Worm (Caenorhabditis elegans) whole organism, midembryonic: ENCODE measurements around the gene F22E5.2.
"Not testable (repeated sequence)": the region's sequence is repeated elsewhere in the genome, so short reads cannot be mapped to it uniquely, and the experiment has no call there.

Source experiments
- T22C8.4 ChIP-seq: fragments of 200-800 bp; sonication (Bioruptor generic); IDR thresholded peaks from 2 replicates; pipeline ENCODE4 v1.3.6; 2022; ENCODE audit warnings: missing genetic modification characterization, missing compliant biosample characterization
- cog-1 ChIP-seq: sonication (generic microtip); optimal IDR thresholded peaks from 2 replicates; lab custom pipeline; 2016; ENCODE audit warnings: missing genetic modification characterization, missing compliant biosample characterization
- flt-1 ChIP-seq: fragments of 200-800 bp; sonication (Bioruptor generic); IDR thresholded peaks from 2 replicates; pipeline ENCODE4 v1.3.6; 2022; ENCODE audit warnings: missing genetic modification characterization, missing compliant biosample characterization
- klf-2 ChIP-seq: fragments of 200-800 bp; sonication (Bioruptor generic); conservative IDR thresholded peaks from 2 replicates; pipeline ENCODE4 v1.3.6; 2022; ENCODE audit warnings: missing genetic modification reagents, missing genetic modification characterization, missing compliant biosample characterization
- med-1 ChIP-seq: sonication (generic microtip); optimal IDR thresholded peaks from 2 replicates; lab custom pipeline; 2017; ENCODE audit warnings: missing genetic modification characterization, mild to moderate bottlenecking, missing compliant biosample characterization, antibody characterized with exemption, missing genetic modification reagents; ENCODE audit not compliant: insufficient read depth
- ref-1 ChIP-seq: fragments of 200-800 bp; sonication (Bioruptor generic); conservative IDR thresholded peaks from 2 replicates; pipeline ENCODE4 v1.3.6; 2022; ENCODE audit warnings: missing genetic modification reagents, missing genetic modification characterization, missing compliant biosample characterization
- tab-1 ChIP-seq: fragments of 200-800 bp; sonication (Bioruptor generic); IDR thresholded peaks from 2 replicates; pipeline ENCODE4 v1.3.6; 2022; ENCODE audit warnings: missing genetic modification characterization, missing compliant biosample characterization
- ztf-23 ChIP-seq: fragments of 200-800 bp; sonication (Bioruptor generic); IDR thresholded peaks from 2 replicates; pipeline ENCODE4 v1.3.6; 2022; ENCODE audit warnings: missing genetic modification reagents, missing genetic modification characterization, missing compliant biosample characterization
- ztf-29 ChIP-seq: fragments of 200-800 bp; sonication (Bioruptor generic); IDR thresholded peaks from 2 replicates; pipeline ENCODE4 v1.3.6; 2022; ENCODE audit warnings: missing genetic modification reagents, missing genetic modification characterization, missing compliant biosample characterization

F22E5.2 gene

DNA sequence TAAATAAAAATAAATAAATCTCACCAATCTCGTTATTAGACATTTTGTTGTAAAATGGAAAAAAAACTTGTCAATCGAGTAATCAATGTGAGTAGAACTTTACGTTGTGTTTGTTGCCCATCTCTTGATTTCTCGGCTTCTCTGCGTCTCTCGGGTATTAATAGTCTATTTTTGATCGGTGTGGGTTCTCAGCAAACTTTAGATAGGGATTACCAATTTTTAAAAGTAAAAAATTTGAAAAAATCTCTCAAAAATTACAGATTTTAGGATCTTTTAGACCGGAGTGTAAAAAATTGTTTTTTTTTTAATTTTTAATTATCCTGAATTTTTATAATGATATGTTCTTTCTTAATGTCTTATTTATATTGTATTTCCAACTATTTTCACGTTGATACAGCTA, 27.8 kb upstream of the F22E5.2 start, which contains the start of gene F22E5.21:
F22E5.21 (minus strand) TSS at position 101 of the 400 bp plus-strand sequence.
- TF ChIP-seq ref-1 (GFP tag; lab: Robert Waterston, UW): no peak
- TF ChIP-seq cog-1 (tag; lab: Kevin White, UChicago): no peak
- no peak for TF ChIP-seq ztf-23 (GFP tag; lab: Robert Waterston, UW)
- TF ChIP-seq ztf-29 (GFP tag; lab: Robert Waterston, UW): no peak
- TF ChIP-seq klf-2: no peak
- TF ChIP-seq tab-1: no peak
- TF ChIP-seq T22C8.4 (GFP tag; lab: Robert Waterston, UW): no peak
- TF ChIP-seq flt-1 (GFP tag; lab: Robert Waterston, UW): no peak
- TF ChIP-seq med-1: no peak

DNA sequence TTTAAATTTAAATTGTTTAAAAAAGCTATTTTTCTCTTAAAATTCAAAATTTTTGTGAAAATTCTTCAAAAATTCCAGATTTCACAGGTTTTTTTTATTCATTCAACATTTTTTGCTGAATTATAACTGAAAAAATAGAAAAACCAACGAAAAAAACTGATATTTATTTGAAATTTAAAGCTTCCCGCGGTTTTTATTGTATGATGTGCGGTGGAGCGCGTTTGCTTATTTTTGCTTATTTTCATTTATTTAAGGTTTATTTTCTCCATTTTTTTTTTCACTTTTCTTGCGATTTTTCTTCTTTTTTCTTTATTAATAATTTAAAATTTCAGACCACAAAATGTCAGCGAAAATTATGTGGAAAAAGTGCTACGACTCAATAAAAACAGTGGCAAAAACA, 27.1 kb upstream of the F22E5.2 start, which contains the start of gene F22E5.9:
F22E5.9 (plus strand) TSS at position 327 of the 400 bp plus-strand sequence.
- TF ChIP-seq cog-1 (tag; lab: Kevin White, UChicago): no peak
- no peak for TF ChIP-seq ztf-23 (GFP tag; lab: Robert Waterston, UW)
- no peak for TF ChIP-seq klf-2
- TF ChIP-seq ref-1 (GFP tag; lab: Robert Waterston, UW): no peak
- no peak for TF ChIP-seq flt-1 (GFP tag; lab: Robert Waterston, UW)
- no peak for TF ChIP-seq T22C8.4 (GFP tag; lab: Robert Waterston, UW)
- no peak for TF ChIP-seq ztf-29 (GFP tag; lab: Robert Waterston, UW)
- no peak for TF ChIP-seq med-1

DNA sequence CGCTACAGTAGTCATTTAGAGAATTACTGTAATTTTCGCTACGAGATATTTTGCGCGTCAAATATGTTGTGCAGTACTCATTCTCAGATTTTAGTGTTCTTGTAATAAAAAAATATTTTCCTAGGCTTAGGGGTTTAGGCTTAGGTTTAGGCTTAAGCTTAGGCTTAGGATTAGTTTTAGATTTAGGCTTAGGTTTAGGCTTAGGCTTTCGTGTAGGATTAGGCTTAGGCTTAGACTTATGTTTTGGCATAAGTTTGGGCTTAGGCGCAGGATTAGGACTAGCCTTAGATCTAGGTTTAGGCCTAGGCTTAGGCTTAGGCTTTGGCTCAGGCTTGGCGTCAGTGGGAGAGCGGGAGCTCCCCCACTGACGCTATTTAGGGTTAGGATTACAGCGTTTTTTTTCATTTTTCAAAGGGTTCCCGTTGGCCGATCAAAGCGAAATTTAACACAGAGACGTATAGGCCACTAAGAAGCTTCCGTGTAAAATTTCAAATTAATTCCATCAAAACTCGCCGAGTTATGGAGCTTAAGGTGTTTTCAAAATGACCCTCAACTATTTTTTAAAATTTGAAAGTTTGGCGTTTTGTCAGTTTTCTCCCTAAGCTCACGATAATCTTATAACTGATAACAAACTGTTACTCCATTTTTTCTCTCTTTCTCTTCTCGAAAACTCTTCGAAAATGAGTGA, 25.6 kb upstream of the F22E5.2 start, which contains the start of gene F22E5.8:
F22E5.8 (plus strand) TSS at position 638 of the 688 bp plus-strand sequence.
- TF ChIP-seq ztf-29 (GFP tag; lab: Robert Waterston, UW); flt-1 (GFP tag; lab: Robert Waterston, UW); med-1: not testable (repeated sequence)

DNA sequence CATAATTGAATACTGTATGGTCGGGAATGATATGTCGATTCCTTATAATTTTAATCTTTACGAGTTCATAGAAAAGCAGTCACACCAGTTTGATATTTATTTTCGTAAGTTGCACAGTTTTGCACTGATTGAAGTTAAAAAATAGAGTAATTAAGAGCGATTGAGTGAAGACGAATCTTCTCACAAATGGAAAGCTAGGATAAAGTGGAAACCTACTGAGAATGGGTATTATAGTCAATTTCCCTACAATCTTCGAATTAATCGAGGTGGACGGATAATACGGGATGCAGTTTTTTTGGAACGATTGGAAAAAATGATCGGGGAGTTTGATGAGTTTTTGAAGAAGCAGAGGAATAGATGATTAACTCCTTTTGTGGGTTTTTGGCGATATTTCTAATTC, 24.2 kb upstream of the F22E5.2 start, which contains the start of gene F22E5.23:
F22E5.23 (plus strand) TSS at position 301 of the 400 bp plus-strand sequence.
- TF ChIP-seq T22C8.4 (GFP tag; lab: Robert Waterston, UW) (no peak), klf-2 (no peak), ref-1 (GFP tag; lab: Robert Waterston, UW) (no peak), ztf-23 (GFP tag; lab: Robert Waterston, UW) (no peak), tab-1 (no peak), flt-1 (GFP tag; lab: Robert Waterston, UW) (no peak), cog-1 (tag; lab: Kevin White, UChicago) (no peak), ztf-29 (GFP tag; lab: Robert Waterston, UW) (no peak), med-1 (no peak)

DNA sequence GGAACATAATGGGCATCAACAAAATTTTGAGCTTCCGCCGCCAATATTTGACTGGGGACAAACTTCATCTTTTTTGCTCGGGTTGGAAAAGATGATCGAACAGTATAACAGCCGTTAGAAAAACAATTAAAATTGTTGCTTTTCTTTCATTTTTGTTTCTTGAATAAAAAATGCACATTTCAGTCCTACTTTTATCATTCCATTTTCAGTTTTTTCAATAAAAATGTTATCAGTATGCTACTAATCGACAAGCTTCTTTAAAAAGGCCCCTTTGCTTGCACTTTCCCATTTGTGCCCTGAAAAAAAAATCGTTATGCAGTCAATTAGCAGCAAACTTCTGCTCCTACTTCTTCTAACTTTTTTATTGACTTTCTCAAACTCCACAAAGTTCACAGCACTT, 23.4 kb upstream of the F22E5.2 start, which contains the start of gene F22E5.7:
F22E5.7 (plus strand) TSS at position 301 of the 400 bp plus-strand sequence.
- TF ChIP-seq flt-1 (GFP tag; lab: Robert Waterston, UW) (no peak), cog-1 (tag; lab: Kevin White, UChicago) (no peak), med-1 (no peak), ztf-29 (GFP tag; lab: Robert Waterston, UW) (no peak), ref-1 (GFP tag; lab: Robert Waterston, UW) (no peak), ztf-23 (GFP tag; lab: Robert Waterston, UW) (no peak), klf-2 (no peak), tab-1 (no peak), T22C8.4 (GFP tag; lab: Robert Waterston, UW) (no peak)

DNA sequence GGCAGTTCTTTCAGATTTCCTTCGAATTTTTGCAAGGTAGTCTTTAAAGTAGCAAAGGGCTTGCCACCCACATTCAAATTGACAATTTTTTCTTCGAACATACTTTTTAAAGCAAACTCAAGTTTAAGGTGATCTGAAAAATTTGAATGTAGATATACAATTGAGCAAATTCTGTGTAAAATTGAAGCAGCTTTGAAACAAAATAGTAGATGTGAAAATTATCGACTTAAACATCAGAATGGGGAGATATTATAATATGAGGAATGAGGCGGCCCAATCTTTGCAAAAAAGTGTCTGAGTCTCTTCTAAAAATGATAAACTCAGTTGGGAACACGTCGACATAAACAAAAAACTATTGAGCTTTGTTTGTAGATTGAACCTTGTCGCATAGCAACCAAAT, 20.7 kb upstream of the F22E5.2 start, which contains the start of gene F22E5.11:
F22E5.11 (minus strand) TSS at position 101 of the 400 bp plus-strand sequence.
- TF ChIP-seq cog-1 (tag; lab: Kevin White, UChicago) (no peak), klf-2 (no peak), T22C8.4 (GFP tag; lab: Robert Waterston, UW) (no peak), tab-1 (no peak), ref-1 (GFP tag; lab: Robert Waterston, UW) (no peak), ztf-29 (GFP tag; lab: Robert Waterston, UW) (no peak), flt-1 (GFP tag; lab: Robert Waterston, UW) (no peak), ztf-23 (GFP tag; lab: Robert Waterston, UW) (no peak), med-1 (no peak)

DNA sequence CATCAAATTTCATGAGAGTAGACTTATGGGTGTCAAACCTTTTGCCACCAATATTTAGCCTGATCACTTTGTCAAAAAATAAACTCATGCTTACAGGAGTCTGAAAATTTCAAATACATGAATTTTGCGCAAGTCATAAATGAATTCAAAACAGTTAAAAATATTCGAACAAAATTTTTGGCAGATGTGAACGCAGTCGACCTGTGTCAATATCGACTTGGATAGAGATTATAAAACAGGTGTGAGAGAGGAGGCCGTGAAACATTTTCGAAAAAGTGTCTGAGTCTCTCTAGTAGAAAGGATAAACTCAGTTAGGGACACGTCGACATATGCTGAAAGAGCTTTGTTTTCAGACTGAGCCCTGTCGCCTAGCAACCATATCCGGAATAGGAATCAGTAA, 18.4 kb upstream of the F22E5.2 start, which contains the start of gene F22E5.12:
F22E5.12 (minus strand) TSS at position 101 of the 400 bp plus-strand sequence.
- not testable (repeated sequence) for TF ChIP-seq tab-1; T22C8.4 (GFP tag; lab: Robert Waterston, UW); flt-1 (GFP tag; lab: Robert Waterston, UW)

DNA sequence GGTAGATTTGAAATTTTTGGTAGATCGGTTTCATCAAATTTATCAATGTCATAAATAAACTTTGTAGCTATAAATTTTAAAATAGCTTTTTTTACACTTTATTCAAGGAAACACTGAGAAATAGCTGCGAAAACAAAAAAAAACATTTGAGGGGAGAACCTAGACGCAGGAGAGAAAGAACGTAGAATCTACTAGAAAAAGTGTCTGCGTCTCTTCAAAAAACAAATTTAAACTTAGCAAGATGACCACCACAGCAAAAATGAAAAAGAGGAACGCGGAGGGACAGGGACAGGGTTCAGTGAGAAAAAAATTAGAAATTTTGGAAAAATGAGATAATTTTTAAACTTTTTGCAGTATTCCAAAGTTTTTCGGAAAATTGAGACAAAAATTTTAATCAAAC, 16.2 kb upstream of the F22E5.2 start:
- TF ChIP-seq flt-1 (GFP tag; lab: Robert Waterston, UW): no peak
- no peak for TF ChIP-seq tab-1
- no peak for TF ChIP-seq ztf-23 (GFP tag; lab: Robert Waterston, UW)
- no peak for TF ChIP-seq cog-1 (tag; lab: Kevin White, UChicago)
- TF ChIP-seq ztf-29 (GFP tag; lab: Robert Waterston, UW): no peak
- TF ChIP-seq T22C8.4 (GFP tag; lab: Robert Waterston, UW): no peak
- TF ChIP-seq ref-1 (GFP tag; lab: Robert Waterston, UW): no peak
- no peak for TF ChIP-seq med-1

DNA sequence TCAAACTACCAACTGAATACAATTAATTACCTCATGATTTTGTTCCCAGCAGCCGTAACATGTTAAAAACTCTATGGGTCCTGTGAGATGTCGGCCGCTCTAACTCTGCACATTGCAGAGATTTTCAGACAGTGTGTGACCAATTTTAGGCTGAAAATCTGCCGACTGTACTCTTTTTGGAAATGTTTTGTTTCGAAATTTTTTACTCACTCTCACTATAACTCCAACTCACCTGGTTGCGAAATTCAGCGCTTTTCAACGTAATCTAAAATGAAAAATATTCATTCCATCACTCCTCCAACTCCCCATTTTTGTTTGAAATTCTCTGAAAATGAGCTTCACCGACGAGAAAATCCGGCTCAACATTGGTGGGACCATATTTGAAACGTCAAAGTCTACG, 15.6 kb upstream of the F22E5.2 start, which contains the start of the genes F22E5.13 and F22E5.6:
F22E5.13 (minus strand) TSS at position 101 of the 400 bp plus-strand sequence.
F22E5.6 (plus strand) TSS at position 297 of the 400 bp plus-strand sequence.
- no peak for TF ChIP-seq cog-1 (tag; lab: Kevin White, UChicago)
- no peak for TF ChIP-seq klf-2
- TF ChIP-seq flt-1 (GFP tag; lab: Robert Waterston, UW): no peak
- TF ChIP-seq T22C8.4 (GFP tag; lab: Robert Waterston, UW): no peak
- TF ChIP-seq ztf-29 (GFP tag; lab: Robert Waterston, UW): no peak
- TF ChIP-seq med-1: no peak
- no peak for TF ChIP-seq ztf-23 (GFP tag; lab: Robert Waterston, UW)
- TF ChIP-seq tab-1: no peak
- TF ChIP-seq ref-1 (GFP tag; lab: Robert Waterston, UW): no peak
